Worm (Caenorhabditis elegans) whole organism, L2 larva: ENCODE measurements around the gene cyl-1.

Experiments
- C34F6.9 ChIP-seq: fragments of 150-350 bp; optimal IDR thresholded peaks from 2 replicates; lab custom pipeline; 2014; ENCODE audit warnings: missing biosample characterization, missing genetic modification characterization
- F13H6.1 ChIP-seq: sonication (generic microtip); optimal IDR thresholded peaks from 2 replicates; lab custom pipeline; 2016; ENCODE audit warnings: missing genetic modification characterization, missing compliant biosample characterization
- R02D3.7 ChIP-seq: fragments of 150-350 bp; optimal IDR thresholded peaks from 2 replicates; lab custom pipeline; 2014; ENCODE audit warnings: missing biosample characterization, missing genetic modification characterization
- Y55F3AM.14 ChIP-seq: fragments of 200-800 bp; sonication (Bioruptor generic); optimal IDR thresholded peaks from 2 replicates; lab custom pipeline; 2018; ENCODE audit warnings: mild to moderate bottlenecking, missing genetic modification characterization, missing compliant biosample characterization
- alr-1 ChIP-seq: fragments of 150-350 bp; optimal IDR thresholded peaks from 2 replicates; lab custom pipeline; 2014; ENCODE audit warnings: missing biosample characterization, missing genetic modification characterization
- ama-1 ChIP-seq: fragments of 150-350 bp; optimal IDR thresholded peaks from 2 replicates; lab custom pipeline; 2018; ENCODE audit warnings: inconsistent platforms
- blmp-1 ChIP-seq: sonication (generic microtip); optimal IDR thresholded peaks from 2 replicates; lab custom pipeline; 2017; ENCODE audit warnings: missing genetic modification characterization, mild to moderate bottlenecking, missing compliant biosample characterization, antibody characterized with exemption, moderate library complexity; ENCODE audit not compliant: insufficient read depth
- ceh-16 ChIP-seq: fragments of 150-350 bp; optimal IDR thresholded peaks from 2 replicates; lab custom pipeline; 2014; ENCODE audit warnings: missing biosample characterization, missing genetic modification characterization
- ceh-82 ChIP-seq: fragments of 150-350 bp; optimal IDR thresholded peaks from 2 replicates; lab custom pipeline; 2014; ENCODE audit warnings: missing biosample characterization, missing genetic modification characterization
- crh-2 ChIP-seq: sonication (generic microtip); optimal IDR thresholded peaks from 2 replicates; lab custom pipeline; 2017; ENCODE audit warnings: missing biosample characterization, missing genetic modification characterization
- dmd-4 ChIP-seq: sonication (generic microtip); optimal IDR thresholded peaks from 2 replicates; lab custom pipeline; 2017; ENCODE audit warnings: missing biosample characterization, missing genetic modification characterization
- egl-27 ChIP-seq: sonication (generic microtip); optimal IDR thresholded peaks from 3 replicates; lab custom pipeline; 2017; ENCODE audit warnings: missing biosample characterization, missing genetic modification reagents, missing genetic modification characterization
- elt-1 ChIP-seq: fragments of 150-350 bp; optimal IDR thresholded peaks from 2 replicates; lab custom pipeline; 2014; ENCODE audit warnings: missing biosample characterization, missing genetic modification characterization
- elt-3 ChIP-seq: sonication (generic microtip); optimal IDR thresholded peaks from 2 replicates; lab custom pipeline; 2017; ENCODE audit warnings: missing biosample characterization, missing genetic modification characterization
- gmeb-1 ChIP-seq: fragments of 150-350 bp; optimal IDR thresholded peaks from 2 replicates; lab custom pipeline; 2014; ENCODE audit warnings: missing biosample characterization, missing genetic modification characterization
- lin-11 ChIP-seq: fragments of 150-350 bp; sonication (generic microtip); optimal IDR thresholded peaks from 2 replicates; lab custom pipeline; 2014; ENCODE audit warnings: missing biosample characterization, missing genetic modification characterization, inconsistent platforms, mixed read lengths
- lin-13 ChIP-seq: fragments of 150-350 bp; optimal IDR thresholded peaks from 2 replicates; lab custom pipeline; 2014; ENCODE audit warnings: missing biosample characterization, missing genetic modification reagents, missing genetic modification characterization
- lsy-2 ChIP-seq, 2 experiments: fragments of 150-350 bp in 1 of 2; sonication (generic microtip) in 1 of 2; optimal IDR thresholded peaks; 2 replicates each; lab custom pipeline; 2014 to 2017; ENCODE audit warnings: missing biosample characterization in 2 of 2, missing genetic modification characterization in 2 of 2
- nhr-11 ChIP-seq: fragments of 150-350 bp; optimal IDR thresholded peaks from 2 replicates; lab custom pipeline; 2014; ENCODE audit warnings: missing biosample characterization, missing genetic modification characterization
- nhr-129 ChIP-seq: fragments of 150-350 bp; optimal IDR thresholded peaks from 2 replicates; lab custom pipeline; 2014; ENCODE audit warnings: missing biosample characterization, missing genetic modification characterization
- nhr-237 ChIP-seq: fragments of 150-350 bp; optimal IDR thresholded peaks from 2 replicates; lab custom pipeline; 2014; ENCODE audit warnings: missing biosample characterization, missing genetic modification characterization
- nhr-25 ChIP-seq: fragments of 150-350 bp; sonication (generic microtip); optimal IDR thresholded peaks from 3 replicates; lab custom pipeline; 2014; ENCODE audit warnings: missing biosample characterization, missing genetic modification characterization
- nhr-77 ChIP-seq: fragments of 150-350 bp; optimal IDR thresholded peaks from 2 replicates; lab custom pipeline; 2014; ENCODE audit warnings: missing biosample characterization, missing genetic modification characterization
- sma-3 ChIP-seq: sonication (generic microtip); optimal IDR thresholded peaks from 2 replicates; lab custom pipeline; 2016; ENCODE audit warnings: missing genetic modification reagents, missing genetic modification characterization, missing compliant biosample characterization
- sma-9 ChIP-seq, 2 experiments: fragments of 150-350 bp in 1 of 2; sonication (generic microtip) in 1 of 2; optimal IDR thresholded peaks; 2 replicates each; lab custom pipeline; 2014 to 2016; ENCODE audit warnings: missing genetic modification characterization in 2 of 2, mild to moderate bottlenecking in 1 of 2, missing biosample characterization in 1 of 2, missing compliant biosample characterization in 1 of 2, missing genetic modification reagents in 1 of 2, moderate library complexity in 1 of 2
- snpc-4 ChIP-seq: fragments of 150-350 bp; optimal IDR thresholded peaks from 2 replicates; lab custom pipeline; 2014; ENCODE audit warnings: missing biosample characterization, missing genetic modification characterization
- unc-39 ChIP-seq: fragments of 150-350 bp; optimal IDR thresholded peaks from 2 replicates; lab custom pipeline; 2014; ENCODE audit warnings: missing biosample characterization, missing genetic modification characterization
- unc-55 ChIP-seq: fragments of 150-350 bp; sonication (generic microtip); optimal IDR thresholded peaks from 3 replicates; lab custom pipeline; 2014; ENCODE audit warnings: missing biosample characterization, missing genetic modification reagents, missing genetic modification characterization
- unc-62 ChIP-seq: fragments of 150-350 bp; optimal IDR thresholded peaks from 2 replicates; lab custom pipeline; 2014; ENCODE audit warnings: missing biosample characterization, missing genetic modification reagents, missing genetic modification characterization
- ztf-1 ChIP-seq: fragments of 200-800 bp; sonication (Bioruptor generic); conservative IDR thresholded peaks from 2 replicates; pipeline ENCODE4 v1.3.6; 2022; ENCODE audit warnings: missing genetic modification characterization, missing compliant biosample characterization
- ztf-4 ChIP-seq: fragments of 150-350 bp; optimal IDR thresholded peaks from 2 replicates; lab custom pipeline; 2014; ENCODE audit warnings: missing biosample characterization, missing genetic modification characterization

Gene cyl-1

DNA sequence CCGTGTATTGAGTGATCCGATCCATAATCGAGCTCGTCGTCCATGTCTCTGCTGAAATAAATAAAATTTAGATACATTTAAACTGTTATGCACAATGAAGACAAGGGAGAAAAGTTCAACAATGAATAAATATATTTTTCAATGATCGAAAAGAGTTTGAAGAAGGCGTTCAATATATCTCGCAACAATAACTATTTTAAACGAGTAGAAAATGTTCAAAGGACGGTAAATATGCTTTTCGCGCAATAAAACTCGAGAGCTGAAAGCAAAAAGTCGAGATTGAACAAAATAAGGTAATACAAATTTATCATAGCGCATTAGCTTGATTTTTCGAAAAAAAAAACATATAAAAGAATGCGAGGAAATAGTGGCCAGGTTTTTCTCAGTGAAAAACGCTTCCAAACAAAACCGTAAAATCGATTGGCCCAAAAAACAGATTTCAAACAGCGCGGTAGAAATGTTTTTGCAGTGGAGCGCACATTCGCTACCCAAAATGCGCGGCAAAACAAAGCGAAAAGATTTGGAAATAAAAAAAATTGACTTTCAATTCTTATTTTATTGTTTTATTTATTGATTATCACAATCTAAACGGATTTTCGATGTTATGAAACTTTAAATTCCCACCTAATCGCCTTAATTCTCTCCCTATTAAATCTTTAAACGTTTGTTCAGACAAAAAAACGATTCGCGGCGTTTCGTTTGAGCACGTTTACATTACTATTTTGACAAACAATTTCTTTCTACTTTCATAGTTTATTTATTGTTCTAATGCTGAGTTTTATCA lies 47.5 kb upstream of the cyl-1 start, which contains the start of the genes kup-1 and F10C2.4:
TSS of gene kup-1 (minus strand) at position 51 of the 784 bp plus-strand sequence.
TSS of gene F10C2.4 (plus strand) at position 734 of the 784 bp plus-strand sequence.
- TF ChIP-seq C34F6.9 (tag; lab: Kevin White, UChicago) = peak; percentile 67
- TF ChIP-seq snpc-4 = no peak
- TF ChIP-seq crh-2 (tag; lab: Kevin White, UChicago) = peak; percentile 41
- peak; percentile 79 for TF ChIP-seq unc-55 (GFP tag; lab: Kevin White, UChicago)
- peak; percentile 90 for TF ChIP-seq gmeb-1 (tag; lab: Kevin White, UChicago)
- TF ChIP-seq lin-13 (GFP tag; lab: Kevin White, UChicago) = peak; percentile 45
- TF ChIP-seq nhr-129 (tag; lab: Kevin White, UChicago) = peak; percentile 48
- peak; percentile 66 for TF ChIP-seq sma-3 (GFP tag; lab: Kevin White, UChicago)
- TF ChIP-seq nhr-77 (tag; lab: Kevin White, UChicago) = no peak

DNA sequence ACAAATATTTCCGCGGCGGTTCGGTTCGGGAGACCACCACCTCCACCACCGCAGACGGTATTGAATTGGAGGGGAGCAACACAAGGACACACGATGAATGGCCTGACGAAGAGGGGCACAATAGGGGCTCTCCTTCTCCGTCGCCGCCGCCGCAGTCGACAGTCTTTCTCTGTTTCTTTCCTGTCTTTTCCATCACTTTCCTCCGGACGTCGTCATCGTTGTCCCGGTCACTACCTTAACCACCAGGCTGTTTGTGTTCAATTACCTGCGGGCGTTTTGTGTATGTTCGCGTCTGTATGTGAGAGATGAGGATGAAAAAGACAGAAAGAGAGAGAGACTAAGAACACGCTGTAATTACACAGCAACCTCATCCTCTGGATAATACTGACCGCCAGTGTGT lies 46.2 kb upstream of the cyl-1 start:
- TF ChIP-seq nhr-25 (tag; lab: Kevin White, UChicago) (peak; percentile 24), alr-1 (tag; lab: Kevin White, UChicago) (no peak)

DNA sequence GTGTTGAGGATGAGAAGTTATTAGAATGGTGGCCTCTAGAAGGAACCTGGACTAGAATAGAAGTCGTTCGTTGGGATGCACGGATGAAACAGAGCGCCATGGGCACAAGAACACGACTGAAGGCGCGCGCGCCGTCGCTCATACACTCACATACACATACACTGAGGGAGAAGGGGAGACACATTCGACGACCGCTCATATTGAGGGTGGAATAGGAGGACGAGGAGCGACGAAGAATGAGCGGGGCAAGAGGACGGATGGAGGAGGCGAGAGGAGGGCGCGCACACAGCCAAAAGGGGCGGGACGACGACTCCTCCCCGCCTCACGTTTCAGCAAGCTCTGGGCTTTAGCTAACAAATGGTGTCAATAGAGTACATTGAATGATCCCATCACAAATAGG lies 45.3 kb upstream of the cyl-1 start:
- TF ChIP-seq unc-62 (GFP tag; lab: Kevin White, UChicago) (no peak), C34F6.9 (tag; lab: Kevin White, UChicago) (peak; percentile 33), unc-55 (GFP tag; lab: Kevin White, UChicago) (peak; percentile 12), ama-1 (lab: Kevin White, UChicago) (peak; percentile 65), nhr-129 (tag; lab: Kevin White, UChicago) (peak; percentile 29), F13H6.1 (peak; percentile 7), lin-11 (tag; lab: Kevin White, UChicago) (peak; percentile 32), nhr-11 (tag; lab: Kevin White, UChicago) (no peak), blmp-1 (tag; lab: Kevin White, UChicago) (no peak)

DNA sequence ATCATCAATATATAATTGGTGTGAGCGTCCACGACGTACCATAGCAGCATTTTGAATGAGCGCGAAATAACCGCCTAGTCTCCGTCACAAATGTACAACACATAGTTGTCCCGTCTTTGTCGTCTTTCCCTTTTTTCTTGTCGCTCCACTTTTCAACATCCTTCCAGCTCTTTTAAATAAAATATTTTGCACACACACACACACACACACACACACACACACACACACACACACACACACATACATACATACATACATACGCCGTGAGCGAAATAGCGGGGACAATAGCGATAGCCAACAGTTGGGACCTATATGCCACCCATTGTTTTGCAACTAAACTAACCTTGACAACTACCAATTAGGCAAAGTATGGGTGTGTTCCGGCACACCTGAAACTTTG lies 44.8 kb upstream of the cyl-1 start:
- TF ChIP-seq ceh-82 (tag; lab: Kevin White, UChicago) = no peak
- no peak for TF ChIP-seq lsy-2 (tag; optimal IDR thresholded peaks at IDR 0.05; lab: Kevin White, UChicago)
- peak; percentile 11 for TF ChIP-seq nhr-129 (tag; lab: Kevin White, UChicago)
- no peak for TF ChIP-seq lin-11 (tag; lab: Kevin White, UChicago)
- no peak for TF ChIP-seq elt-1 (tag; lab: Kevin White, UChicago)
- TF ChIP-seq ceh-16 (tag; lab: Kevin White, UChicago) = no peak
- no peak for TF ChIP-seq crh-2 (tag; lab: Kevin White, UChicago)
- TF ChIP-seq nhr-25 (tag; lab: Kevin White, UChicago) = no peak
- no peak for TF ChIP-seq nhr-237
- no peak for TF ChIP-seq lin-13 (GFP tag; lab: Kevin White, UChicago)
- TF ChIP-seq unc-55 (GFP tag; lab: Kevin White, UChicago) = peak; percentile 59
- TF ChIP-seq egl-27 (tag; lab: Kevin White, UChicago) = no peak
- TF ChIP-seq unc-39 (tag; lab: Kevin White, UChicago) = no peak
- TF ChIP-seq sma-9 (GFP tag; optimal IDR thresholded peaks at IDR 0.05; lab: Kevin White, UChicago) = no peak
- TF ChIP-seq sma-9 (tag; optimal IDR thresholded peaks at IDR 0.05; lab: Kevin White, UChicago) = no peak
- peak; percentile 2 for TF ChIP-seq Y55F3AM.14 (GFP tag; lab: Kevin White, UChicago)
- TF ChIP-seq elt-3 (tag; lab: Kevin White, UChicago) = no peak
- no peak for TF ChIP-seq nhr-77 (tag; lab: Kevin White, UChicago)
- no peak for TF ChIP-seq nhr-11 (tag; lab: Kevin White, UChicago)
- TF ChIP-seq R02D3.7 (tag; lab: Kevin White, UChicago) = no peak
- TF ChIP-seq ztf-4 (tag; lab: Kevin White, UChicago) = no peak
- no peak for TF ChIP-seq dmd-4
- no peak for TF ChIP-seq F13H6.1
- no peak for TF ChIP-seq ztf-1 (GFP tag; lab: Robert Waterston, UW)

DNA sequence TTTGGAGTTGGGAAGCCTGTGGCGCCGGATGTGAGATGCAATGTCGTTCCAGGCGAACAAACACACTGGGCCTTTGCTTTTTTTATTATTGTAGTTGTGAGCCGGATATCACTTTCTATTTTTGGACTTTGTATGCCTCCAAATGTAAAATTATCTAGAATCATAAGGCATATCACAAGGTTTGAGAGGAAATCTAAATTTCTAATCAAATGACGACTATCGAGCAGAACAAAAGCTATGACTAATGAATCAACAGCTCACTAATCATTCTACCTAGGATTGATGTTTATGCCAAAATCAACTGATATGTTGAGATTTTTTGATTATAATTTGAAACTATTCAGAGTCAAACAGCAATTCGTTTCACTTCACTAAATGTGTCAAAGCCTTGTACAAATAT lies 44.4 kb upstream of the cyl-1 start:
- TF ChIP-seq ztf-4 (tag; lab: Kevin White, UChicago) (peak; percentile 4), snpc-4 (no peak)
- TF ChIP-seq, all 48 proteins: peak for 1
